Fruit fly (Drosophila melanogaster): ENCODE results near the gene bon.
A peak's percentile ranks its signal among the peaks of the same experiment; 100 is the strongest.

Gene bon

DNA sequence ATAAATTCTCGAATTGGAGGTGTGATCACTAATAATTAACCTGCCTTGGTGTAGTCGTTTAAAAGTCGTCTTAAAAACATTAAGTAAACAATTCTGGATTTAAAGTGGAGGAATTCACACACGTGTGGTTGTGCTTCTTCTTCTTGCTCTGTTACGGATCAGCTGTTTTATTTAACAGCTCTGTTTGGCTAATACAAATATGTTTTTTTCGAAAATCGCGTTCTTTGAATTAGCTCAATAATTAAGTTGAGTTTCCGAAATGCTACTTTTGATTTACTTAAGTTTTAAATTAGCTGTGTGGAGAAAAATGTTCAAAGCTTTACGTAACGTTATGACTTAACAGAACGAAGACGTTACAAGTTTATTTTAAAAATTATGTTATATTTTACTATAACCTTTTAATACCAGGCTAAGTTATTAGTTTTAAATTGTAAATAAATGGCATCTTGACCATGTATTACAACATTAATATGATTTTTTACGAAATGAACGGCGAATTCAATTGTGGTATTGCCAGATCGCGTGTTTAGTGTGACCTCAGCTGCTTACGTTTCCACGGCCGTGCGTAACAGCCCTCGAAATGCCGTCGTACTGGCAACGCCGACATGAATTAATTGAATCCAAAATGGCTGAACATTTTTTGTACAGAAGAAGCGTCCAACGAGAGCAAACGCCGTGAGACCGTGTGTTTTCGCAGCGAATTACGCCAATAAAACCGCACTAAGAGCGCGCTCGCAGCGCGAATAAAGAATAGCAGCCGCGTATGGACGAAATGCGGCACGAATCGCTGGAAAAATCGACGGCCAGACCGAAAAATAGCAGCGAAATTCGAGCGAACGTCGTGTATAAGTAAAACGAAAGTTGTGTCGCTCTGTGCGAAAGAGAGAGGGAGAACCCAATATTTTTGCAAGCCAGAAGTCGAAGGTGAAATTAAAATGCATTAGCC is at the start of gene bon, which contains the start of gene Pus1:
Gene bon (plus strand): TSS at position 623 of the 946 bp plus-strand sequence.
Gene Pus1 (minus strand): TSS at position 155 of the 946 bp plus-strand sequence.
- TF ChIP-seq CG14711 (tag; optimal IDR thresholded peaks at IDR 0.05) (no peak), CG5204 (GFP tag; optimal IDR thresholded peaks at IDR 0.05) (no peak), Mnt (GFP tag; optimal IDR thresholded peaks at IDR 0.05) (peak; percentile 80), CG7101 (tag; optimal IDR thresholded peaks at IDR 0.05) (peak; percentile 4), CG1620 (GFP tag; optimal IDR thresholded peaks at IDR 0.05) (peak; percentile 41), bab1 (GFP tag; optimal IDR thresholded peaks at IDR 0.05) (peak; percentile 18), pad (GFP tag; optimal IDR thresholded peaks at IDR 0.05) (no peak), CG11617 (GFP tag; optimal IDR thresholded peaks at IDR 0.05) (peak; percentile 38)

DNA sequence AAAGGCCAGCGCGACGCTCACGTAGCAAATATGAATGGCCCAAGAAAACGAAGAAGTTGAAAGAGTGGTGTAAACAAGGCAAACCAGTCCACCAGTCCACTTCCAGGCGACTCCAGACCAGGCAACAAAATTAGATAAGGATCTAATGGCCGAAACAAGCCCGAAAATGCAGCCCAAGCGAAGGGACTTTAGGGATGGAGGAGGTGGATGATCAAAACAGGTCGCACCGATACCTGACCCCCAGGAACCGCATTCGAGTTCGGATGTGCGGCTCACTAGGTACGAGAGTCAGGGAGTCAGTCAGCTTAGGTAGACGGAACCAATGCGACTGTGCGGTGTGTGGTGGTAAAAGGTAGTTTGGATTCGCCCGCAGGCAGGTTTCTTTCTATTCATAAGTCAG is 49.7 kb upstream of the bon start:
- TF ChIP-seq CG14711 (tag; optimal IDR thresholded peaks at IDR 0.05) (no peak), Mnt (GFP tag; optimal IDR thresholded peaks at IDR 0.05) (no peak), cic (GFP tag; optimal IDR thresholded peaks at IDR 0.05) (no peak), toe (GFP tag; optimal IDR thresholded peaks at IDR 0.05) (no peak), CG5204 (GFP tag; optimal IDR thresholded peaks at IDR 0.05) (no peak), Hr96 (GFP tag; optimal IDR thresholded peaks at IDR 0.05) (no peak), CG12768 (GFP tag; optimal IDR thresholded peaks at IDR 0.05) (no peak), CG11617 (GFP tag; optimal IDR thresholded peaks at IDR 0.05) (no peak), Crg-1 (GFP tag; optimal IDR thresholded peaks at IDR 0.05) (no peak), pad (GFP tag; optimal IDR thresholded peaks at IDR 0.05) (no peak), CG33017 (tag; optimal IDR thresholded peaks at IDR 0.05) (no peak), kay (GFP tag; ENCODE audit: borderline replicate concordance) (no peak), tj (GFP tag; optimal IDR thresholded peaks at IDR 0.05) (no peak), CG7045 (GFP tag; optimal IDR thresholded peaks at IDR 0.05) (no peak), bab1 (GFP tag; optimal IDR thresholded peaks at IDR 0.05) (no peak)

DNA sequence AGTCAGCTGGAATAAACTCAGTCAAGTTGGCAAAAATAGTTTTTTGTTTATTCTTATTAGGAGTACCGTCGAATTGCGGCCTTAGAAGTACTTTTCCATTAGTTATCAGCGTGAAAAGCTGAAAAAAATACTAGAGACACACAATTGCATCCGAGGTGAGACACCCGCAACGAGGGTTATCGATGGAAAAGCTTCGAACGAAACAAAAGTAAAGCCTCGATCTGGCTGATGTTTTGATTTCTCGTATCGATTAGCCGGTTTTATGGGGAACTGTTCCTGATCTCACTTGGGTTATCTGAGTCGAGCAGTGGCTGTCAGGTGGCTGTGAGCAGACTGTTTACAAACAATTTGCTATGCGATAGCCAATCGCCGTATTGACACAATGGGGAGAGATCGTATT is 49.2 kb upstream of the bon start:
- TF ChIP-seq tj (GFP tag; optimal IDR thresholded peaks at IDR 0.05) (peak; percentile 23), Mnt (GFP tag; optimal IDR thresholded peaks at IDR 0.05) (no peak), CG7101 (tag; optimal IDR thresholded peaks at IDR 0.05) (no peak), CG1620 (GFP tag; optimal IDR thresholded peaks at IDR 0.05) (no peak), CG5204 (GFP tag; optimal IDR thresholded peaks at IDR 0.05) (no peak), cic (GFP tag; optimal IDR thresholded peaks at IDR 0.05) (peak; percentile 31)

- TF ChIP-seq kay (GFP tag; ENCODE audit: borderline replicate concordance) = peak; percentile 87
- TF ChIP-seq cic (GFP tag; optimal IDR thresholded peaks at IDR 0.05) = no peak
- TF ChIP-seq tj (GFP tag; optimal IDR thresholded peaks at IDR 0.05) = peak; percentile 66
- no peak for TF ChIP-seq Mnt (GFP tag; optimal IDR thresholded peaks at IDR 0.05)
- no peak for TF ChIP-seq CG11617 (GFP tag; optimal IDR thresholded peaks at IDR 0.05)
- no peak for TF ChIP-seq CG7045 (GFP tag; optimal IDR thresholded peaks at IDR 0.05)
- no peak for TF ChIP-seq cnc (optimal IDR thresholded peaks at IDR 0.05)
- TF ChIP-seq Hr96 (GFP tag; optimal IDR thresholded peaks at IDR 0.05) = no peak
- no peak for TF ChIP-seq ovo (GFP tag; optimal IDR thresholded peaks at IDR 0.05)
- TF ChIP-seq CG5204 (GFP tag; optimal IDR thresholded peaks at IDR 0.05) = no peak
Measured at dm6 chr3R:20544952-20545351, 48.0 kb upstream of the bon start.

- TF ChIP-seq Crg-1 (GFP tag; optimal IDR thresholded peaks at IDR 0.05) (peak; percentile 5), CG11617 (GFP tag; optimal IDR thresholded peaks at IDR 0.05) (no peak), ovo (GFP tag; optimal IDR thresholded peaks at IDR 0.05) (peak; percentile 40), toe (GFP tag; optimal IDR thresholded peaks at IDR 0.05) (peak; percentile 11), CG1620 (GFP tag; optimal IDR thresholded peaks at IDR 0.05) (no peak), CG12768 (GFP tag; optimal IDR thresholded peaks at IDR 0.05) (peak; percentile 22), CG7045 (GFP tag; optimal IDR thresholded peaks at IDR 0.05) (peak; percentile 68), pad (GFP tag; optimal IDR thresholded peaks at IDR 0.05) (peak; percentile 27), Hr96 (GFP tag; optimal IDR thresholded peaks at IDR 0.05) (peak; percentile 53), Mnt (GFP tag; optimal IDR thresholded peaks at IDR 0.05) (peak; percentile 41), CG14711 (tag; optimal IDR thresholded peaks at IDR 0.05) (no peak), cnc (optimal IDR thresholded peaks at IDR 0.05) (no peak), CG7101 (tag; optimal IDR thresholded peaks at IDR 0.05) (peak; percentile 56), cic (GFP tag; optimal IDR thresholded peaks at IDR 0.05) (peak; percentile 95), bab1 (GFP tag; optimal IDR thresholded peaks at IDR 0.05) (no peak), CG5204 (GFP tag; optimal IDR thresholded peaks at IDR 0.05) (no peak), CG33017 (tag; optimal IDR thresholded peaks at IDR 0.05) (peak; percentile 35)
Measured at dm6 chr3R:20545678-20546077, 47.3 kb upstream of the bon start.

DNA sequence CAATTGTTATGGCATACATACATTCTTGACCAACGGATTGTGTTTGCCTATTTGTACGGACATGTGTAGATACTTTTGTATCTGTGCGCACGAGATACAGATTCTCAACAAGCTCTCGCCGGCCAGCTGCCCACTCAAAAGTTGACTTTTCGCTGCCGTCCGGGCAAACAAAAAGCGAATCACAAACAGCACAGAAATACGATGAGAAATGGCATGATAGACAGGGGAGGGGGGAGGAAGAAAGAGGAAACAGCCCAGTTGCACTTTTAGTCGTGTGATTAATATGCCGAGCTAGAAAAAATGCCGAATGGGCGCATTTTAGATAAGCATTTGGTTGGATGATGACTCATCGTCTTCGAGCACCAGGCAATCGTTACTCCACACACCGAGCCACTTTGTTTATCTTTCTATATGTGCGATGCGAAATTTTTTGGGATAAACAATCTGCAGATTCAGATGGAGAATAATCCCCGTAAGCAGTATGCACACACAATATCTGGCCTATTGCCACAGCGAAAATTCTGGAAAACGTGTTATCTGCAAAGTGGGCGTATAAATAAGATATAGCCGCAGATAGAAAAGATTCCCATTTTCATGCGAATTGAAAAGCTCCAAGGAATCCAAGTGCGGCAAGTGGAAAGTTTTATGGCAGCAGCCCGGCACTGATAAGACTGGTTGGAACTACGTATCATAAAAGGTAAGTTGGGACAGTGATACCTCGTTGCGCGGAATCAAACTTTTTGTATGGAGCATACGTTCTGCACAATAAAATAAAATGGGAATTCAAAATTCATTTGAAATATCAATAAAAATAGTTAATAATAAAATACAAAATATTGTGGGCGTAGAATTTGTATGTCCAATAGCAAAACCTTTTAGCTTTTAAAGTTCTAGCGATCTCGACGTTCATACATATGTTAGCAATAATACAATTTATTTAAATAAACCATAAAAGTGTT is 46.0 kb upstream of the bon start:
- peak; percentile 6 for TF ChIP-seq toe (GFP tag; optimal IDR thresholded peaks at IDR 0.05)
- peak; percentile 11 for TF ChIP-seq CG11617 (GFP tag; optimal IDR thresholded peaks at IDR 0.05)
- TF ChIP-seq Mnt (GFP tag; optimal IDR thresholded peaks at IDR 0.05) = peak; percentile 55
- TF ChIP-seq Crg-1 (GFP tag; optimal IDR thresholded peaks at IDR 0.05) = no peak
- TF ChIP-seq cnc (optimal IDR thresholded peaks at IDR 0.05) = no peak
- TF ChIP-seq CG33017 (tag; optimal IDR thresholded peaks at IDR 0.05) = peak; percentile 9
- TF ChIP-seq CG1620 (GFP tag; optimal IDR thresholded peaks at IDR 0.05) = no peak
- TF ChIP-seq CG5204 (GFP tag; optimal IDR thresholded peaks at IDR 0.05) = no peak
- no peak for TF ChIP-seq bab1 (GFP tag; optimal IDR thresholded peaks at IDR 0.05)
- TF ChIP-seq Clk (GFP tag; optimal IDR thresholded peaks at IDR 0.05) = no peak
- peak; percentile 95 for TF ChIP-seq tj (GFP tag; optimal IDR thresholded peaks at IDR 0.05)
- TF ChIP-seq kay (GFP tag; ENCODE audit: borderline replicate concordance) = no peak
- TF ChIP-seq CG14711 (tag; optimal IDR thresholded peaks at IDR 0.05) = peak; percentile 36
- TF ChIP-seq CG12768 (GFP tag; optimal IDR thresholded peaks at IDR 0.05) = peak; percentile 71
- TF ChIP-seq cic (GFP tag; optimal IDR thresholded peaks at IDR 0.05) = peak; percentile 91
- TF ChIP-seq CG7045 (GFP tag; optimal IDR thresholded peaks at IDR 0.05) = no peak
- no peak for TF ChIP-seq Hr96 (GFP tag; optimal IDR thresholded peaks at IDR 0.05)
- no peak for TF ChIP-seq pad (GFP tag; optimal IDR thresholded peaks at IDR 0.05)
- peak; percentile 47 for TF ChIP-seq ovo (GFP tag; optimal IDR thresholded peaks at IDR 0.05)
- peak; percentile 18 for TF ChIP-seq CG7101 (tag; optimal IDR thresholded peaks at IDR 0.05)

All from whole organism, adult.